3 fruit fly cellular contexts compared by ENCODE assay signal in genomic region chr3L:12149024-12149423, dm6.
TF ChIP-seq lines count a peak whose summit lies in the region.

Gene CG32099 (plus strand): TSS chr3L:12149273.

- TF ChIP-seq CTCF in whole organism, embryonic (GFP tag; optimal IDR thresholded peaks at IDR 0.05; lab: Kevin White, UChicago): no peak

TF ChIP-seq in whole organism, adult, 20 proteins besides CTCF, POLR2A, EP300 and RAD21:
- no peak for TF ChIP-seq kay (GFP tag; lab: Kevin White, UChicago; ENCODE audit: borderline replicate concordance)
- peak; percentile 13 for TF ChIP-seq CG14711 (tag; optimal IDR thresholded peaks at IDR 0.05; lab: Kevin White, UChicago)

TF ChIP-seq in whole organism, embryonic, 481 proteins besides CTCF, POLR2A, EP300 and RAD21:
- no peak for TF ChIP-seq CG2129 (GFP tag; IDR thresholded peaks at IDR 0.05; lab: Robert Waterston, UW; ENCODE audit: partially characterized antibody)
- TF ChIP-seq al (GFP tag; IDR thresholded peaks at IDR 0.05; lab: Robert Waterston, UW): no peak
- TF ChIP-seq BEAF-32 (GFP tag; optimal IDR thresholded peaks at IDR 0.05; lab: Kevin White, UChicago): peak; percentile 7
- peak; percentile 47; the same call in 1 of the 2 replicates for TF ChIP-seq MBD-R2 (GFP tag; IDR thresholded peaks at IDR 0.05; lab: Robert Waterston, UW)
- no peak for TF ChIP-seq CG12744 (GFP tag; optimal IDR thresholded peaks at IDR 0.05; lab: Kevin White, UChicago)
- TF ChIP-seq Asciz (GFP tag; optimal IDR thresholded peaks at IDR 0.05; lab: Kevin White, UChicago): no peak
- TF ChIP-seq cad (GFP tag; optimal IDR thresholded peaks at IDR 0.05; lab: Kevin White, UChicago): no peak
- TF ChIP-seq Atf-2 (GFP tag; optimal IDR thresholded peaks at IDR 0.05; lab: Kevin White, UChicago): no peak
- no peak for TF ChIP-seq Hr78 (GFP tag; optimal IDR thresholded peaks at IDR 0.05; lab: Kevin White, UChicago)
- peak; percentile 29 for TF ChIP-seq pzg (GFP tag; optimal IDR thresholded peaks at IDR 0.05; lab: Kevin White, UChicago)
- peak; percentile 60 for TF ChIP-seq gfzf (GFP tag; optimal IDR thresholded peaks at IDR 0.05; lab: Kevin White, UChicago)
TF ChIP-seq in whole organism, embryonic: peak in this region for 4.

TF ChIP-seq in whole organism, wandering third instar larva, 38 proteins besides CTCF, POLR2A, EP300 and RAD21:
- TF ChIP-seq CrebA (GFP tag; optimal IDR thresholded peaks at IDR 0.05; lab: Kevin White, UChicago; ENCODE audit: borderline replicate concordance): no peak
- no peak for TF ChIP-seq lola (GFP tag; optimal IDR thresholded peaks at IDR 0.05; lab: Kevin White, UChicago)
- TF ChIP-seq jim (GFP tag; optimal IDR thresholded peaks at IDR 0.05; lab: Kevin White, UChicago): no peak
- no peak for TF ChIP-seq Rel (GFP tag; optimal IDR thresholded peaks at IDR 0.05; lab: Kevin White, UChicago)
- peak; percentile 82 for TF ChIP-seq Rel (tag; optimal IDR thresholded peaks at IDR 0.05; lab: Kevin White, UChicago)
- TF ChIP-seq dl (GFP tag; optimal IDR thresholded peaks at IDR 0.05; lab: Kevin White, UChicago; ENCODE audit: insufficient read depth in 1 of 2, partially characterized antibody in 2 of 2): no peak
